Fruit fly (Drosophila melanogaster) whole organism, embryonic: ENCODE data around the gene CG9839.

Experiments
- Adf1 ChIP-seq: fragments of 200-800 bp; sonication (Bioruptor generic); IDR thresholded peaks from 2 replicates; pipeline ENCODE4 v1.3.6; 2022; ENCODE audit warnings: missing biosample characterization, missing genetic modification characterization
- Asciz ChIP-seq: fragments of 200-800 bp; sonication (Bioruptor generic); optimal IDR thresholded peaks from 2 replicates; lab custom pipeline; 2017; ENCODE audit warnings: missing biosample characterization, mild to moderate bottlenecking, missing genetic modification characterization, missing genetic modification reagents
- Atf3 ChIP-seq: fragments of 200-800 bp; sonication (Bioruptor generic); optimal IDR thresholded peaks from 3 replicates; lab custom pipeline; 2016; ENCODE audit warnings: missing biosample characterization, missing genetic modification characterization
- Awh ChIP-seq: fragments of 200-800 bp; sonication (Bioruptor generic); IDR thresholded peaks from 2 replicates; pipeline ENCODE4, ENCODE4 v1.3.6; 2022; ENCODE audit warnings: missing biosample characterization, missing genetic modification characterization
- BtbVII ChIP-seq: fragments of 200-800 bp; sonication (Bioruptor generic); optimal IDR thresholded peaks from 3 replicates; lab custom pipeline; 2017; ENCODE audit warnings: missing biosample characterization, mild to moderate bottlenecking, missing genetic modification characterization
- CG10274 ChIP-seq: fragments of 200-800 bp; sonication (Bioruptor generic); optimal IDR thresholded peaks from 3 replicates; lab custom pipeline; 2017; ENCODE audit warnings: missing biosample characterization, mild to moderate bottlenecking, missing genetic modification characterization
- CG12155 ChIP-seq: fragments of 200-800 bp; sonication (Bioruptor generic); optimal IDR thresholded peaks from 3 replicates; lab custom pipeline; 2016; ENCODE audit warnings: missing biosample characterization, missing genetic modification characterization
- CG1233 ChIP-seq: fragments of 200-800 bp; sonication (Bioruptor generic); optimal IDR thresholded peaks from 4 replicates; lab custom pipeline; 2018; ENCODE audit warnings: missing biosample characterization, mild to moderate bottlenecking, missing genetic modification characterization
- CG13775 ChIP-seq: fragments of 200-800 bp; sonication (Bioruptor generic); optimal IDR thresholded peaks from 3 replicates; lab custom pipeline; 2017; ENCODE audit warnings: missing biosample characterization, mild to moderate bottlenecking, missing genetic modification characterization
- CG14667 ChIP-seq: fragments of 200-800 bp; sonication (Bioruptor generic); IDR thresholded peaks from 2 replicates; pipeline ENCODE4 v1.3.6; 2022; ENCODE audit warnings: missing biosample characterization, missing genetic modification characterization
- CG14860 ChIP-seq: fragments of 200-800 bp; sonication (Bioruptor generic); IDR thresholded peaks from 3 replicates; pipeline ENCODE4 v1.3.6; 2022; ENCODE audit warnings: missing biosample characterization, missing genetic modification characterization; ENCODE audit not compliant: partially characterized antibody
- CG1529 ChIP-seq: fragments of 200-800 bp; sonication (Bioruptor generic); optimal IDR thresholded peaks from 3 replicates; lab custom pipeline; 2018; ENCODE audit warnings: missing biosample characterization, missing genetic modification characterization
- CG17612 ChIP-seq: fragments of 200-800 bp; sonication (Bioruptor generic); IDR thresholded peaks from 2 replicates; pipeline ENCODE4 v1.3.6; 2022; ENCODE audit warnings: missing biosample characterization, missing genetic modification characterization
- CG1832 ChIP-seq: fragments of 200-800 bp; sonication (Bioruptor generic); optimal IDR thresholded peaks from 2 replicates; lab custom pipeline; 2017; ENCODE audit warnings: missing biosample characterization, mild to moderate bottlenecking, missing genetic modification characterization, inconsistent platforms
- CG2199 ChIP-seq: fragments of 200-800 bp; sonication (Bioruptor generic); IDR thresholded peaks from 3 replicates; pipeline ENCODE4 v1.3.6; 2022; ENCODE audit warnings: missing biosample characterization, missing genetic modification characterization
- CG2889 ChIP-seq: fragments of 200-800 bp; sonication (Bioruptor generic); IDR thresholded peaks from 3 replicates; pipeline ENCODE4 v1.3.6; 2022; ENCODE audit warnings: missing biosample characterization, missing genetic modification characterization
- CG34376 ChIP-seq: fragments of 200-800 bp; sonication (Bioruptor generic); optimal IDR thresholded peaks from 2 replicates; lab custom pipeline; 2018; ENCODE audit warnings: missing biosample characterization, mild to moderate bottlenecking, missing genetic modification characterization
- CG43689 ChIP-seq: fragments of 200-800 bp; sonication (Bioruptor generic); IDR thresholded peaks from 2 replicates; pipeline ENCODE4 v1.3.6; 2022; ENCODE audit warnings: missing biosample characterization, missing genetic modification characterization
- CG4730 ChIP-seq: fragments of 200-800 bp; sonication (Bioruptor generic); IDR thresholded peaks from 2 replicates; pipeline ENCODE4 v1.3.6; 2022; ENCODE audit warnings: missing biosample characterization, missing genetic modification characterization
- CG4820 ChIP-seq: fragments of 200-800 bp; sonication (Bioruptor generic); optimal IDR thresholded peaks from 3 replicates; lab custom pipeline; 2016; ENCODE audit warnings: missing biosample characterization, missing genetic modification characterization
- CG6175 ChIP-seq: fragments of 200-800 bp; sonication (Bioruptor generic); IDR thresholded peaks from 3 replicates; pipeline ENCODE4 v1.3.6; 2022; ENCODE audit warnings: missing biosample characterization, missing genetic modification characterization
- CG7271 ChIP-seq: fragments of 200-800 bp; sonication (Bioruptor generic); optimal IDR thresholded peaks from 2 replicates; lab custom pipeline; 2018; ENCODE audit warnings: missing biosample characterization, mild to moderate bottlenecking, missing genetic modification characterization, moderate library complexity
- CG7372 ChIP-seq: fragments of 200-800 bp; sonication (Bioruptor generic); IDR thresholded peaks from 2 replicates; pipeline ENCODE4 v1.3.6; 2022; ENCODE audit warnings: missing biosample characterization, missing genetic modification characterization
- CHES-1-like ChIP-seq: fragments of 200-800 bp; sonication (Bioruptor generic); optimal IDR thresholded peaks from 2 replicates; lab custom pipeline; 2016; ENCODE audit warnings: missing biosample characterization, missing genetic modification characterization
- Camta ChIP-seq: fragments of 200-800 bp; sonication (Bioruptor generic); optimal IDR thresholded peaks from 2 replicates; lab custom pipeline; 2016; ENCODE audit warnings: missing biosample characterization, missing genetic modification characterization
- Dp ChIP-seq: fragments of 200-800 bp; sonication (Bioruptor generic); optimal IDR thresholded peaks from 2 replicates; lab custom pipeline; 2018; ENCODE audit warnings: missing biosample characterization, mild to moderate bottlenecking, missing genetic modification characterization, moderate library complexity
- E2f1 ChIP-seq: fragments of 200-800 bp; sonication (Bioruptor generic); IDR thresholded peaks from 2 replicates; pipeline ENCODE4 v1.3.6; 2022; ENCODE audit warnings: missing biosample characterization, missing genetic modification characterization
- Gsc ChIP-seq: fragments of 200-800 bp; sonication (Bioruptor generic); IDR thresholded peaks from 2 replicates; pipeline ENCODE4 v1.3.6; 2022; ENCODE audit warnings: missing biosample characterization, missing genetic modification characterization
- HmgZ ChIP-seq: fragments of 200-800 bp; sonication (Bioruptor generic); optimal IDR thresholded peaks from 2 replicates; lab custom pipeline; 2018; ENCODE audit warnings: missing biosample characterization, mild to moderate bottlenecking, missing genetic modification characterization
- Kr ChIP-seq: fragments of 200-800 bp; sonication (Bioruptor generic); optimal IDR thresholded peaks from 2 replicates; lab custom pipeline; 2017; ENCODE audit warnings: missing biosample characterization, mild to moderate bottlenecking, missing genetic modification characterization
- Med ChIP-seq: fragments of 200-800 bp; sonication (Bioruptor generic); peaks from one replicate; lab custom pipeline; 2016; ENCODE audit warnings: missing biosample characterization, missing genetic modification characterization, mild to moderate bottlenecking, inconsistent platforms, moderate library complexity
- Meics ChIP-seq: fragments of 200-800 bp; sonication (Bioruptor generic); optimal IDR thresholded peaks from 2 replicates; lab custom pipeline; 2017; ENCODE audit warnings: missing biosample characterization, mild to moderate bottlenecking, missing genetic modification characterization
- Ptx1 ChIP-seq: fragments of 200-800 bp; sonication (Bioruptor generic); IDR thresholded peaks from 2 replicates; pipeline ENCODE4 v1.3.6; 2022; ENCODE audit warnings: missing biosample characterization, missing genetic modification characterization
- Stat92E ChIP-seq, 3 experiments: fragments of >200 bp in 2 of 3; fragments of 200-800 bp in 1 of 3; sonication (Bioruptor generic) in 1 of 3; optimal IDR thresholded peaks; 2 replicates each; lab custom pipeline; 2017 to 2019; ENCODE audit warnings: missing biosample characterization in 3 of 3, missing genetic modification characterization in 3 of 3, mild to moderate bottlenecking in 1 of 3, moderate library complexity in 1 of 3
- al ChIP-seq: fragments of 200-800 bp; sonication (Bioruptor generic); IDR thresholded peaks from 2 replicates; pipeline ENCODE4 v1.3.6; 2022; ENCODE audit warnings: missing biosample characterization, missing genetic modification characterization
- bab2 ChIP-seq: fragments of 200-800 bp; sonication (Bioruptor generic); optimal IDR thresholded peaks from 2 replicates; lab custom pipeline; 2016; ENCODE audit warnings: missing biosample characterization, missing genetic modification characterization
- bbx ChIP-seq: fragments of 200-800 bp; sonication (Bioruptor generic); IDR thresholded peaks from 2 replicates; pipeline ENCODE4 v1.3.6; 2022; ENCODE audit warnings: missing biosample characterization, missing genetic modification characterization; ENCODE audit not compliant: partially characterized antibody
- cato ChIP-seq: fragments of 200-800 bp; sonication (Bioruptor generic); optimal IDR thresholded peaks from 2 replicates; lab custom pipeline; 2016; ENCODE audit warnings: missing biosample characterization, missing genetic modification characterization, borderline replicate concordance
- chm ChIP-seq: fragments of 200-800 bp; sonication (Bioruptor generic); IDR thresholded peaks from 2 replicates; pipeline ENCODE4 v1.3.6; 2022; ENCODE audit warnings: missing biosample characterization, missing genetic modification characterization
- crol ChIP-seq: fragments of 200-800 bp; sonication (Bioruptor generic); IDR thresholded peaks from 2 replicates; pipeline ENCODE4 v1.3.6; 2022; ENCODE audit warnings: missing biosample characterization, missing genetic modification characterization
- emc ChIP-seq: fragments of 200-800 bp; sonication (Bioruptor generic); optimal IDR thresholded peaks from 2 replicates; lab custom pipeline; 2016; ENCODE audit warnings: missing biosample characterization, missing genetic modification characterization
- gem ChIP-seq: fragments of 200-800 bp; sonication (Bioruptor generic); optimal IDR thresholded peaks from 2 replicates; lab custom pipeline; 2019; ENCODE audit warnings: missing biosample characterization, mild to moderate bottlenecking, missing genetic modification characterization, moderate library complexity
- grau ChIP-seq: fragments of 200-800 bp; optimal IDR thresholded peaks from 3 replicates; lab custom pipeline; 2019; ENCODE audit warnings: missing biosample characterization, mild to moderate bottlenecking, missing genetic modification characterization, moderate library complexity
- hkb ChIP-seq, 2 experiments: fragments of 200-800 bp in 1 of 2; fragments of >200 bp in 1 of 2; sonication (Bioruptor generic) in 1 of 2; IDR thresholded peaks in 1 of 2; optimal IDR thresholded peaks in 1 of 2; 2 replicates each; pipeline versions ENCODE4 v1.3.6 to Lab custom; 2017 to 2022; ENCODE audit warnings: missing biosample characterization in 1 of 2, missing genetic modification characterization in 1 of 2
- ind ChIP-seq: fragments of 200-800 bp; sonication (Bioruptor generic); optimal IDR thresholded peaks from 3 replicates; lab custom pipeline; 2016; ENCODE audit warnings: missing biosample characterization, missing genetic modification characterization
- knrl ChIP-seq: fragments of 200-800 bp; sonication (Bioruptor generic); IDR thresholded peaks from 3 replicates; pipeline ENCODE4 v1.3.6; 2022; ENCODE audit warnings: missing biosample characterization, missing genetic modification characterization; ENCODE audit not compliant: partially characterized antibody
- lilli ChIP-seq: fragments of 200-800 bp; sonication (Bioruptor generic); optimal IDR thresholded peaks from 3 replicates; lab custom pipeline; 2016; ENCODE audit warnings: missing biosample characterization, missing genetic modification characterization
- lov ChIP-seq, 2 experiments: fragments of 200-800 bp in 1 of 2; fragments of >200 bp in 1 of 2; sonication (Bioruptor generic) in 1 of 2; IDR thresholded peaks in 1 of 2; optimal IDR thresholded peaks in 1 of 2; 2 replicates in 1 of 2; 3 replicates in 1 of 2; pipeline versions ENCODE4 v1.3.6 to Lab custom; 2017 to 2022; ENCODE audit warnings: missing biosample characterization in 1 of 2, missing genetic modification characterization in 1 of 2
- sens-2 ChIP-seq: fragments of 200-800 bp; sonication (Bioruptor generic); IDR thresholded peaks from 2 replicates; pipeline ENCODE4 v1.3.6; 2022; ENCODE audit warnings: missing biosample characterization, missing genetic modification characterization
- sr ChIP-seq: fragments of 200-800 bp; sonication (Bioruptor generic); IDR thresholded peaks from 3 replicates; pipeline ENCODE4 v1.3.6; 2022; ENCODE audit warnings: missing biosample characterization, missing genetic modification characterization
- ssp ChIP-seq: fragments of 200-800 bp; sonication (Bioruptor generic); IDR thresholded peaks from 2 replicates; pipeline ENCODE4 v1.3.6; 2022; ENCODE audit warnings: missing biosample characterization, missing genetic modification characterization
- twi ChIP-seq: fragments of 200-800 bp; optimal IDR thresholded peaks from 2 replicates; lab custom pipeline; 2019; ENCODE audit warnings: missing biosample characterization, mild to moderate bottlenecking, missing genetic modification characterization, moderate library complexity
- vnd ChIP-seq: fragments of 200-800 bp; sonication (Bioruptor generic); IDR thresholded peaks from 3 replicates; pipeline ENCODE4 v1.3.6; 2022; ENCODE audit warnings: missing biosample characterization, missing genetic modification characterization; ENCODE audit not compliant: partially characterized antibody

Gene CG9839

DNA sequence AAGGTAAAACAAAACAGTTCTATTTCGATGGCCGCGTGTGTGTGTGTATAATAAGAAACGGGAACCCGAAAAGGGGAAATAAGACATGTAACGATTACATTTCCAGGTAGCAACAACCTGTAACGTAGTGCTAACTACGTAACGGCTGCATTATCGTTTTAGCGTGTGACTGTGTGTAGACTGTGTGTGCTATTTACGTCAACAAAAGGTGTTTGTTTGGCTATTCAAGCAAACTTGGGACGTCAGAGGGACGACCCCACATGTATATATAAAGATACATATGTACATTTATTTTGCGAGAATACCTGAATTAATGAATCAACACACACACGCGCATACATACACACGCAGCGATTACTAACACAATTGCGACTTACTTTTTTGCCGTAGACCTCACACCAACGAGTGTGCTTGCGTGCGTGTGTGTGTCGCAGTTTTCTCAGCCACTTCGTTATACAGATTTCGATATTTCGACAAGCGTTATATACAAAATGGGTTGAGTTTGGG is 14.0 kb upstream of the CG9839 start (continued):
- TF ChIP-seq CG7372 (GFP tag; lab: Robert Waterston, UW) = no peak
- peak; percentile 48 for TF ChIP-seq CG34376 (GFP tag; lab: Kevin White, UChicago)
- no peak for TF ChIP-seq Ptx1
- peak; percentile 21 for TF ChIP-seq CG10274
- no peak for TF ChIP-seq crol
- TF ChIP-seq lilli (GFP tag; lab: Kevin White, UChicago) = peak; percentile 58
- TF ChIP-seq CG1233 (GFP tag; lab: Kevin White, UChicago) = peak; percentile 18
- no peak for TF ChIP-seq knrl
- no peak for TF ChIP-seq Atf3 (GFP tag; lab: Kevin White, UChicago)
- TF ChIP-seq Gsc (GFP tag; lab: Robert Waterston, UW) = no peak
- no peak for TF ChIP-seq BtbVII (GFP tag; lab: Kevin White, UChicago)
- TF ChIP-seq gem (tag; lab: Kevin White, UChicago) = no peak
- TF ChIP-seq Camta (GFP tag; lab: Kevin White, UChicago) = no peak
- no peak for TF ChIP-seq CG2889 (GFP tag; lab: Robert Waterston, UW)
- TF ChIP-seq Meics = peak; percentile 24
- TF ChIP-seq CG6175 (GFP tag; lab: Robert Waterston, UW) = peak; percentile 37; the same call in 1 of the 3 replicates
- TF ChIP-seq grau = no peak
- no peak for TF ChIP-seq CG43689 (GFP tag; lab: Robert Waterston, UW)
- no peak for TF ChIP-seq CG4730 (GFP tag; lab: Robert Waterston, UW)
- no peak for TF ChIP-seq sens-2 (GFP tag; lab: Robert Waterston, UW)
- TF ChIP-seq CG1529 = no peak
- no peak; the same call in 1 of the 2 replicates for TF ChIP-seq chm (GFP tag; lab: Robert Waterston, UW)
- no peak for TF ChIP-seq ind
- TF ChIP-seq CG7271 (tag; lab: Kevin White, UChicago) = no peak
- no peak for TF ChIP-seq emc
- TF ChIP-seq CG4820 (GFP tag; lab: Kevin White, UChicago) = no peak
- TF ChIP-seq bab2 (GFP tag; lab: Kevin White, UChicago) = no peak
- no peak for TF ChIP-seq sr
- TF ChIP-seq CG14667 (GFP tag; lab: Robert Waterston, UW) = no peak
- peak; percentile 32 for TF ChIP-seq CHES-1-like
- no peak for TF ChIP-seq al
- no peak for TF ChIP-seq cato (GFP tag; lab: Kevin White, UChicago)
- no peak for TF ChIP-seq hkb (optimal IDR thresholded peaks at IDR 0.05; lab: Kevin White, UChicago)
- peak; percentile 41; the same call in 1 of the 2 replicates for TF ChIP-seq hkb (GFP tag; IDR thresholded peaks at IDR 0.05; lab: Robert Waterston, UW)
- no peak for TF ChIP-seq lov (optimal IDR thresholded peaks at IDR 0.05; lab: Kevin White, UChicago)
- TF ChIP-seq lov (GFP tag; IDR thresholded peaks at IDR 0.05; lab: Robert Waterston, UW) = no peak
- TF ChIP-seq vnd (GFP tag; lab: Robert Waterston, UW) = no peak

DNA sequence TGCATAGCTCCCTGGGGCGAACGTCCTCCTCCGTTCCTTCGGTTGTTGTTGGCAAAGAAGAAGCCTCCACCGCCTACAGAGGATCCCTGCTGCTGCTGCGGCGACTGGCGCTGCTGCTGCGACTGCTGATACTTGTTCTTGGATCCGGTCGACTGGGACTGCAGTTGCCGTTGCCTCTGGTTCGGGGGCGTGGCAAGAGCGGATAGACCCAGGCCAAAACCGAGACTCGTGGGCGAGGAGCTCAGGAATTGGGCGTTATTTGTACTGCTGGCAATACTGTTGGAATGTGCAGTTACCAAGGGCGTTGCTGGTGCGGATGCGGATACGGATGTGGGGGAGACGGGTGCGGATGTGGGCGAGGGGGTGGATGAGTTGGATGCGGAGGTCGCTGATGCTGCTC is 12.6 kb upstream of the CG9839 start:
- TF ChIP-seq Kr = no peak
- TF ChIP-seq Adf1 (GFP tag; lab: Robert Waterston, UW) = no peak
- TF ChIP-seq Stat92E (GFP tag; optimal IDR thresholded peaks at IDR 0.05; lab: Kevin White, UChicago) = no peak
- TF ChIP-seq CG14860 (GFP tag; lab: Robert Waterston, UW) = no peak
- no peak for TF ChIP-seq ssp
- no peak for TF ChIP-seq CG1832 (GFP tag; lab: Kevin White, UChicago)
- no peak for TF ChIP-seq Dp (GFP tag; lab: Kevin White, UChicago)
- no peak for TF ChIP-seq CG12155 (GFP tag; lab: Kevin White, UChicago)
- TF ChIP-seq CG13775 = peak; percentile 79
- no peak for TF ChIP-seq Asciz (GFP tag; lab: Kevin White, UChicago)
- no peak for TF ChIP-seq bbx (GFP tag; lab: Robert Waterston, UW)
- TF ChIP-seq CG2199 (GFP tag; lab: Robert Waterston, UW) = no peak
- peak; percentile 80 for TF ChIP-seq Med (GFP tag; lab: Kevin White, UChicago)
- TF ChIP-seq CG17612 = no peak
- no peak for TF ChIP-seq E2f1 (GFP tag; lab: Robert Waterston, UW)
- TF ChIP-seq twi (tag; lab: Kevin White, UChicago) = no peak
- no peak for TF ChIP-seq Awh (GFP tag; lab: Robert Waterston, UW)
- TF ChIP-seq Gsc (GFP tag; lab: Robert Waterston, UW) = no peak
- TF ChIP-seq HmgZ (tag; lab: Kevin White, UChicago) = no peak
